Worm (Caenorhabditis elegans) whole organism, young adult: Measurements from ENCODE around the gene W09G12.10.

Source experiments
- F23B12.7 ChIP-seq: sonication (generic microtip); optimal IDR thresholded peaks from 2 replicates; lab custom pipeline; 2017; ENCODE audit warnings: missing genetic modification characterization, mild to moderate bottlenecking, missing compliant biosample characterization, antibody characterized with exemption, moderate library complexity; ENCODE audit not compliant: insufficient read depth
- F33H1.4 ChIP-seq: fragments of 200-800 bp; sonication (Bioruptor generic); IDR thresholded peaks from 2 replicates; pipeline ENCODE4 v1.3.6; 2022; ENCODE audit warnings: missing genetic modification reagents, missing genetic modification characterization, missing compliant biosample characterization
- F49E8.2 ChIP-seq: sonication (generic microtip); optimal IDR thresholded peaks from 3 replicates; lab custom pipeline; 2017; ENCODE audit warnings: missing genetic modification characterization, mild to moderate bottlenecking, missing compliant biosample characterization, antibody characterized with exemption, moderate library complexity; ENCODE audit not compliant: insufficient read depth
- K11D2.4 ChIP-seq: fragments of 200-800 bp; sonication (Bioruptor generic); IDR thresholded peaks from 2 replicates; pipeline ENCODE4 v1.3.6; 2022; ENCODE audit warnings: missing genetic modification reagents, missing genetic modification characterization, missing compliant biosample characterization
- T07F8.4 ChIP-seq: sonication (generic microtip); optimal IDR thresholded peaks from 2 replicates; lab custom pipeline; 2016; ENCODE audit warnings: mild to moderate bottlenecking, missing genetic modification characterization, moderate library complexity, missing compliant biosample characterization
- Y53F4B.3 ChIP-seq: fragments of 200-800 bp; sonication (Bioruptor generic); IDR thresholded peaks from 2 replicates; pipeline ENCODE4 v1.3.6; 2022; ENCODE audit warnings: missing genetic modification reagents, missing genetic modification characterization, missing compliant biosample characterization
- Y56A3A.18 ChIP-seq: fragments of 200-800 bp; sonication (Bioruptor generic); IDR thresholded peaks from 2 replicates; pipeline ENCODE4 v1.3.6; 2022; ENCODE audit warnings: missing genetic modification reagents, missing genetic modification characterization, missing compliant biosample characterization
- aptf-3 ChIP-seq: fragments of 200-800 bp; sonication (Bioruptor generic); IDR thresholded peaks from 2 replicates; pipeline ENCODE4 v1.3.6; 2022; ENCODE audit warnings: missing genetic modification characterization, missing compliant biosample characterization
- bed-1 ChIP-seq: fragments of 200-800 bp; sonication (Bioruptor generic); IDR thresholded peaks from 2 replicates; pipeline ENCODE4 v1.3.6; 2022; ENCODE audit warnings: missing genetic modification reagents, missing genetic modification characterization, missing compliant biosample characterization
- bed-2 ChIP-seq: fragments of 200-800 bp; sonication (Bioruptor generic); IDR thresholded peaks from 2 replicates; pipeline ENCODE4 v1.3.6; 2022; ENCODE audit warnings: missing genetic modification reagents, missing genetic modification characterization, missing compliant biosample characterization
- ccch-3 ChIP-seq: fragments of 200-800 bp; sonication (Bioruptor generic); optimal IDR thresholded peaks from 2 replicates; lab custom pipeline; 2018; ENCODE audit warnings: mild to moderate bottlenecking, missing genetic modification characterization, missing compliant biosample characterization
- cebp-1 ChIP-seq, 2 experiments: fragments of 200-800 bp in 1 of 2; sonication (Bioruptor generic) in 1 of 2; sonication (generic microtip) in 1 of 2; IDR thresholded peaks in 1 of 2; optimal IDR thresholded peaks in 1 of 2; 2 replicates each; pipeline versions ENCODE4 v1.3.6 to Lab custom; 2017 to 2022; ENCODE audit warnings: missing compliant biosample characterization in 2 of 2, missing genetic modification characterization in 2 of 2, mild to moderate bottlenecking in 1 of 2, missing genetic modification reagents in 1 of 2, moderate library complexity in 1 of 2
- ceh-100 ChIP-seq: fragments of 200-800 bp; sonication (Bioruptor generic); IDR thresholded peaks from 2 replicates; pipeline ENCODE4 v1.3.6; 2022; ENCODE audit warnings: missing genetic modification reagents, missing genetic modification characterization, missing compliant biosample characterization
- ceh-27 ChIP-seq: fragments of 200-800 bp; sonication (Bioruptor generic); optimal IDR thresholded peaks from 2 replicates; lab custom pipeline; 2018; ENCODE audit warnings: mild to moderate bottlenecking, missing genetic modification characterization, moderate library complexity, missing compliant biosample characterization
- ceh-58 ChIP-seq: fragments of 200-800 bp; sonication (Bioruptor generic); IDR thresholded peaks from 2 replicates; pipeline ENCODE4 v1.3.6; 2022; ENCODE audit warnings: missing genetic modification characterization, missing compliant biosample characterization
- chd-7 ChIP-seq: sonication (generic microtip); optimal IDR thresholded peaks from 2 replicates; lab custom pipeline; 2016; ENCODE audit warnings: mild to moderate bottlenecking, missing genetic modification characterization, moderate library complexity, missing compliant biosample characterization
- dox-1 ChIP-seq: fragments of 200-800 bp; sonication (Bioruptor generic); IDR thresholded peaks from 2 replicates; pipeline ENCODE4 v1.3.6; 2022; ENCODE audit warnings: missing genetic modification reagents, missing genetic modification characterization, missing compliant biosample characterization
- efl-1 ChIP-seq: fragments of 150-350 bp; optimal IDR thresholded peaks from 2 replicates; lab custom pipeline; 2014; ENCODE audit warnings: missing biosample characterization, missing genetic modification reagents, missing genetic modification characterization
- egl-18 ChIP-seq: fragments of 200-800 bp; sonication (Bioruptor generic); IDR thresholded peaks from 2 replicates; pipeline ENCODE4 v1.3.6; 2022; ENCODE audit warnings: missing genetic modification reagents, missing genetic modification characterization, missing compliant biosample characterization
- egl-44 ChIP-seq: fragments of 200-800 bp; sonication (Bioruptor generic); IDR thresholded peaks from 2 replicates; pipeline ENCODE4 v1.3.6; 2022; ENCODE audit warnings: missing genetic modification reagents, missing genetic modification characterization, missing compliant biosample characterization
- egrh-3 ChIP-seq: fragments of 200-800 bp; sonication (Bioruptor generic); IDR thresholded peaks from 2 replicates; pipeline ENCODE4 v1.3.6; 2022; ENCODE audit warnings: missing genetic modification reagents, missing genetic modification characterization, missing compliant biosample characterization
- hsf-1 ChIP-seq: fragments of 200-800 bp; sonication (Bioruptor generic); IDR thresholded peaks from 2 replicates; pipeline ENCODE4 v1.3.6; 2022; ENCODE audit warnings: missing genetic modification reagents, missing genetic modification characterization, missing compliant biosample characterization
- let-607 ChIP-seq, 2 experiments: fragments of 200-800 bp in 1 of 2; sonication (Bioruptor generic) in 1 of 2; sonication (generic microtip) in 1 of 2; optimal IDR thresholded peaks; 2 replicates each; lab custom pipeline; 2016 to 2018; ENCODE audit warnings: mild to moderate bottlenecking in 2 of 2, missing compliant biosample characterization in 2 of 2, missing genetic modification characterization in 2 of 2, moderate library complexity in 2 of 2, missing genotype in 1 of 2
- lin-26 ChIP-seq: fragments of 200-800 bp; sonication (Bioruptor generic); IDR thresholded peaks from 2 replicates; pipeline ENCODE4 v1.3.6; 2022; ENCODE audit warnings: missing genetic modification reagents, missing genetic modification characterization, missing compliant biosample characterization
- madf-6 ChIP-seq: fragments of 200-800 bp; sonication (Bioruptor generic); IDR thresholded peaks from 2 replicates; pipeline ENCODE4 v1.3.6; 2022; ENCODE audit warnings: missing genetic modification reagents, missing genetic modification characterization, missing compliant biosample characterization
- mxl-1 ChIP-seq: sonication (generic microtip); optimal IDR thresholded peaks from 2 replicates; lab custom pipeline; 2016; ENCODE audit warnings: missing genetic modification characterization, missing compliant biosample characterization
- nhr-80 ChIP-seq: sonication (generic microtip); optimal IDR thresholded peaks from 2 replicates; lab custom pipeline; 2016; ENCODE audit warnings: missing genetic modification characterization, missing compliant biosample characterization
- nhr-90 ChIP-seq: sonication (generic microtip); optimal IDR thresholded peaks from 2 replicates; lab custom pipeline; 2016; ENCODE audit warnings: missing genotype, mild to moderate bottlenecking, missing genetic modification characterization, missing compliant biosample characterization
- repo-1 ChIP-seq: sonication (generic microtip); optimal IDR thresholded peaks from 2 replicates; lab custom pipeline; 2017; ENCODE audit warnings: mild to moderate bottlenecking, missing genetic modification characterization, missing compliant biosample characterization
- sea-2 ChIP-seq: fragments of 200-800 bp; sonication (Bioruptor generic); IDR thresholded peaks from 2 replicates; pipeline ENCODE4 v1.3.6; 2022; ENCODE audit warnings: missing genetic modification characterization, missing compliant biosample characterization
- snpc-3.4 ChIP-seq: sonication (generic microtip); optimal IDR thresholded peaks from 2 replicates; lab custom pipeline; 2017; ENCODE audit warnings: missing genetic modification characterization, mild to moderate bottlenecking, missing compliant biosample characterization, antibody characterized with exemption, moderate library complexity, missing genotype, missing genetic modification reagents
- snpc-4 ChIP-seq, 5 experiments: fragments of 150-350 bp in 1 of 5; sonication (generic microtip) in 4 of 5; optimal IDR thresholded peaks; 2 replicates each; lab custom pipeline; 2014 to 2018; ENCODE audit warnings: missing genetic modification characterization in 5 of 5, missing biosample characterization in 3 of 5, antibody characterized with exemption in 2 of 5, mild to moderate bottlenecking in 2 of 5, missing compliant biosample characterization in 2 of 5, missing genotype in 2 of 5, moderate library complexity in 2 of 5, missing genetic modification reagents in 1 of 5
- unc-130 ChIP-seq: sonication (generic microtip); optimal IDR thresholded peaks from 2 replicates; lab custom pipeline; 2016; ENCODE audit warnings: missing genetic modification reagents, missing genetic modification characterization, missing compliant biosample characterization
- zfh-2 ChIP-seq: fragments of 200-800 bp; sonication (Bioruptor generic); conservative IDR thresholded peaks from 2 replicates; pipeline ENCODE4 v1.3.6; 2022; ENCODE audit warnings: missing genetic modification reagents, missing genetic modification characterization, missing compliant biosample characterization
- zim-3 ChIP-seq: sonication (generic microtip); optimal IDR thresholded peaks from 2 replicates; lab custom pipeline; 2017; ENCODE audit warnings: mild to moderate bottlenecking, missing genetic modification characterization, moderate library complexity, missing compliant biosample characterization
- ztf-25 ChIP-seq: fragments of 200-800 bp; sonication (Bioruptor generic); IDR thresholded peaks from 2 replicates; pipeline ENCODE4 v1.3.6; 2022; ENCODE audit warnings: missing genetic modification reagents, missing genetic modification characterization, missing compliant biosample characterization

The W09G12.10 gene

ce11 chrIV:1212357-1212756 is 8.7 kb downstream of the W09G12.10 start (continued):
- no peak for TF ChIP-seq K11D2.4
- no peak for TF ChIP-seq snpc-4 (GFP tag; optimal IDR thresholded peaks at IDR 0.05; lab: Kevin White, UChicago)
- TF ChIP-seq snpc-4 (tag; optimal IDR thresholded peaks at IDR 0.05; lab: Kevin White, UChicago) = no peak
- no peak for TF ChIP-seq ztf-25 (GFP tag; lab: Robert Waterston, UW)
- TF ChIP-seq, all 124 proteins: peak for 0

- TF ChIP-seq F23B12.7 (tag; lab: Kevin White, UChicago) (no peak), bed-2 (GFP tag; lab: Robert Waterston, UW) (no peak), ceh-27 (GFP tag; lab: Kevin White, UChicago) (no peak), egrh-3 (0 out of 2 replicates have a peak, but pooled peaks have one; percentile 23), aptf-3 (GFP tag; lab: Robert Waterston, UW) (no peak), nhr-90 (tag; lab: Kevin White, UChicago) (no peak), efl-1 (GFP tag; lab: Kevin White, UChicago) (no peak), dox-1 (peak; percentile 51), zfh-2 (GFP tag; lab: Robert Waterston, UW) (peak; percentile 69; the same call in 1 of the 2 replicates), nhr-80 (peak; percentile 73), chd-7 (tag; lab: Kevin White, UChicago) (no peak), sea-2 (no peak), ceh-58 (GFP tag; lab: Robert Waterston, UW) (no peak), snpc-4 (GFP tag; optimal IDR thresholded peaks at IDR 0.05; lab: Kevin White, UChicago) (no peak), snpc-4 (tag; optimal IDR thresholded peaks at IDR 0.05; lab: Kevin White, UChicago) (peak in 1 of 4 experiments; percentile 81), hsf-1 (GFP tag; lab: Robert Waterston, UW) (no peak), bed-1 (GFP tag; lab: Robert Waterston, UW) (no peak), ccch-3 (GFP tag; lab: Kevin White, UChicago) (no peak), repo-1 (tag; lab: Kevin White, UChicago) (no peak), madf-6 (GFP tag; lab: Robert Waterston, UW) (no peak), unc-130 (GFP tag; lab: Kevin White, UChicago) (no peak)
Observed at ce11 chrIV:1211902-1212301, 9.2 kb downstream of the W09G12.10 start.

- TF ChIP-seq lin-26 (GFP tag; lab: Robert Waterston, UW) (0 out of 2 replicates have a peak, but pooled peaks have one; percentile 43), zfh-2 (GFP tag; lab: Robert Waterston, UW) (peak; percentile 52), Y53F4B.3 (GFP tag; lab: Robert Waterston, UW) (no peak)
- TF ChIP-seq, all 124 proteins: peak for 2
Observed at ce11 chrIV:1209813-1210212, 11.3 kb downstream of the W09G12.10 start.

- TF ChIP-seq zim-3 (tag; lab: Kevin White, UChicago) (no peak), ceh-100 (GFP tag; lab: Robert Waterston, UW) (no peak), madf-6 (GFP tag; lab: Robert Waterston, UW) (no peak), let-607 (tag; optimal IDR thresholded peaks at IDR 0.05; lab: Kevin White, UChicago) (no peak), egl-44 (GFP tag; lab: Robert Waterston, UW) (no peak), T07F8.4 (no peak), F33H1.4 (no peak), efl-1 (GFP tag; lab: Kevin White, UChicago) (no peak), F49E8.2 (no peak), Y53F4B.3 (GFP tag; lab: Robert Waterston, UW) (no peak), mxl-1 (tag; lab: Kevin White, UChicago) (no peak), snpc-3.4 (tag; lab: Kevin White, UChicago) (no peak), Y56A3A.18 (GFP tag; lab: Robert Waterston, UW) (no peak), egl-18 (no peak), bed-1 (GFP tag; lab: Robert Waterston, UW) (no peak), cebp-1 (GFP tag; IDR thresholded peaks at IDR 0.05; lab: Robert Waterston, UW) (no peak), cebp-1 (tag; optimal IDR thresholded peaks at IDR 0.05; lab: Kevin White, UChicago) (no peak)
Observed at ce11 chrIV:1209320-1209719, 11.8 kb downstream of the W09G12.10 start.
